Fruit fly (Drosophila melanogaster): ENCODE results near the gene His4r.

The His4r gene

dm6 chr3R:14654976-14655896 is 29.7 kb downstream of the His4r start (continued):
- TF ChIP-seq CG6175 (GFP tag; IDR thresholded peaks at IDR 0.05) (peak; percentile 88), CG7271 (tag; optimal IDR thresholded peaks at IDR 0.05) (peak; percentile 75), tgo (GFP tag; IDR thresholded peaks at IDR 0.05) (peak; percentile 90), CG6654 (GFP tag; optimal IDR thresholded peaks at IDR 0.05) (peak; percentile 70), corto (GFP tag; optimal IDR thresholded peaks at IDR 0.05) (peak; percentile 86), shn (GFP tag; optimal IDR thresholded peaks at IDR 0.05) (peak; percentile 91), Ada2b (GFP tag; IDR thresholded peaks at IDR 0.05) (peak; percentile 92), CG7786 (GFP tag; optimal IDR thresholded peaks at IDR 0.05) (peak; percentile 90), dysf (GFP tag; IDR thresholded peaks at IDR 0.05) (peak; percentile 95), MBD-R2 (GFP tag; IDR thresholded peaks at IDR 0.05) (peak; percentile 83), CG7963 (GFP tag; IDR thresholded peaks at IDR 0.05; ENCODE audit: partially characterized antibody) (peak; percentile 57; the same call in 2 of the 3 replicates), Dek (tag; optimal IDR thresholded peaks at IDR 0.05) (peak; percentile 91), gcm (GFP tag; optimal IDR thresholded peaks at IDR 0.05) (peak; percentile 91), CG2678 (tag; optimal IDR thresholded peaks at IDR 0.05) (peak; percentile 97), zf30C (GFP tag; optimal IDR thresholded peaks at IDR 0.05) (peak; percentile 26), Nf-YC (tag; optimal IDR thresholded peaks at IDR 0.05) (peak; percentile 53), eve (GFP tag; optimal IDR thresholded peaks at IDR 0.05) (no peak), Xrp1 (GFP tag; IDR thresholded peaks at IDR 0.05) (peak; percentile 95), pnt (GFP tag; optimal IDR thresholded peaks at IDR 0.05) (peak; percentile 87), sqz (GFP tag; optimal IDR thresholded peaks at IDR 0.05) (peak; percentile 96), br (optimal IDR thresholded peaks at IDR 0.05) (no peak), BtbVII (GFP tag; optimal IDR thresholded peaks at IDR 0.05) (peak; percentile 91), bigmax (GFP tag; optimal IDR thresholded peaks at IDR 0.05) (peak; percentile 56), tio (GFP tag; optimal IDR thresholded peaks at IDR 0.05) (peak; percentile 87), Sin3A (optimal IDR thresholded peaks at IDR 0.05) (no peak), Hr39 (optimal IDR thresholded peaks at IDR 0.05) (no peak), phol (tag; optimal IDR thresholded peaks at IDR 0.05) (peak; percentile 99), CG8478 (optimal IDR thresholded peaks at IDR 0.05) (no peak), ro (GFP tag; IDR thresholded peaks at IDR 0.05) (no peak; the same call in 1 of the 2 replicates), CG31365 (tag; optimal IDR thresholded peaks at IDR 0.05) (peak; percentile 78), ssp (GFP tag; IDR thresholded peaks at IDR 0.05) (peak; percentile 84), zen2 (GFP tag; IDR thresholded peaks at IDR 0.05; ENCODE audit: partially characterized antibody) (peak; percentile 47; the same call in 2 of the 3 replicates), chinmo (GFP tag; IDR thresholded peaks at IDR 0.05; ENCODE audit: partially characterized antibody) (peak; percentile 82; the same call in 3 of the 4 replicates), mirr (GFP tag; optimal IDR thresholded peaks at IDR 0.05) (peak; percentile 93), Dbx (GFP tag; IDR thresholded peaks at IDR 0.05) (peak; percentile 91), bcd (GFP tag; optimal IDR thresholded peaks at IDR 0.05) (peak; percentile 93), CG6272 (GFP tag; IDR thresholded peaks at IDR 0.05) (peak; percentile 75), CG16813 (GFP tag; IDR thresholded peaks at IDR 0.05; ENCODE audit: partially characterized antibody) (peak; percentile 55), ATbp (GFP tag; optimal IDR thresholded peaks at IDR 0.05) (peak; percentile 89), CG12942 (GFP tag; optimal IDR thresholded peaks at IDR 0.05) (peak; percentile 84), gsb (GFP tag; IDR thresholded peaks at IDR 0.05) (peak; percentile 87), fu2 (GFP tag; optimal IDR thresholded peaks at IDR 0.05) (peak; percentile 90), CG8924 (tag; optimal IDR thresholded peaks at IDR 0.05) (peak; percentile 95), PHDP (tag; optimal IDR thresholded peaks at IDR 0.05) (peak; percentile 95), CG7372 (GFP tag; IDR thresholded peaks at IDR 0.05) (peak; percentile 91), cwo (GFP tag; optimal IDR thresholded peaks at IDR 0.05) (peak; percentile 92), CG18599 (GFP tag; optimal IDR thresholded peaks at IDR 0.05) (peak; percentile 97), Drgx (GFP tag; IDR thresholded peaks at IDR 0.05) (peak; percentile 93), CG17612 (GFP tag; IDR thresholded peaks at IDR 0.05) (peak; percentile 77), sd (tag; optimal IDR thresholded peaks at IDR 0.05) (peak; percentile 82)
